Worm (Caenorhabditis elegans) whole organism, midembryonic: ENCODE results near the gene Y53G8B.1.

Experiments
- cog-1 ChIP-seq: sonication (generic microtip); optimal IDR thresholded peaks from 2 replicates; lab custom pipeline; 2016; ENCODE audit warnings: missing genetic modification characterization, missing compliant biosample characterization
- klf-2 ChIP-seq: fragments of 200-800 bp; sonication (Bioruptor generic); conservative IDR thresholded peaks from 2 replicates; pipeline ENCODE4 v1.3.6; 2022; ENCODE audit warnings: missing genetic modification reagents, missing genetic modification characterization, missing compliant biosample characterization
- ref-1 ChIP-seq: fragments of 200-800 bp; sonication (Bioruptor generic); conservative IDR thresholded peaks from 2 replicates; pipeline ENCODE4 v1.3.6; 2022; ENCODE audit warnings: missing genetic modification reagents, missing genetic modification characterization, missing compliant biosample characterization
- tab-1 ChIP-seq: fragments of 200-800 bp; sonication (Bioruptor generic); IDR thresholded peaks from 2 replicates; pipeline ENCODE4 v1.3.6; 2022; ENCODE audit warnings: missing genetic modification characterization, missing compliant biosample characterization
- ztf-23 ChIP-seq: fragments of 200-800 bp; sonication (Bioruptor generic); IDR thresholded peaks from 2 replicates; pipeline ENCODE4 v1.3.6; 2022; ENCODE audit warnings: missing genetic modification reagents, missing genetic modification characterization, missing compliant biosample characterization

- TF ChIP-seq klf-2 (GFP tag; lab: Robert Waterston, UW) (no peak), ref-1 (GFP tag; lab: Robert Waterston, UW) (no peak), ztf-23 (GFP tag; lab: Robert Waterston, UW) (no peak), tab-1 (GFP tag; lab: Robert Waterston, UW) (no peak), cog-1 (tag; lab: Kevin White, UChicago) (no peak)
Measured at ce11 chrIII:3086471-3086870, 42.6 kb upstream of the Y53G8B.1 start, which contains the start of gene sft-1.
